Fruit fly (Drosophila melanogaster) whole organism, embryonic: Measurements from ENCODE around the gene CG9302.

Experiments
- Abd-B ChIP-seq: fragments of 200-800 bp; sonication (Bioruptor generic); optimal IDR thresholded peaks from 2 replicates; lab custom pipeline; 2018; ENCODE audit warnings: missing biosample characterization, mild to moderate bottlenecking, missing genetic modification characterization, moderate library complexity
- Adf1 ChIP-seq: fragments of 200-800 bp; sonication (Bioruptor generic); IDR thresholded peaks from 2 replicates; pipeline ENCODE4 v1.3.6; 2022; ENCODE audit warnings: missing biosample characterization, missing genetic modification characterization
- Antp ChIP-seq: fragments of 200-800 bp; sonication (Bioruptor generic); optimal IDR thresholded peaks from 3 replicates; lab custom pipeline; 2016; ENCODE audit warnings: missing biosample characterization, missing genetic modification characterization
- CG10959 ChIP-seq: fragments of 200-800 bp; sonication (Bioruptor generic); IDR thresholded peaks from 2 replicates; pipeline ENCODE4 v1.3.6; 2022; ENCODE audit warnings: missing biosample characterization, missing genetic modification characterization
- CG12769 ChIP-seq: fragments of 200-800 bp; sonication (Bioruptor generic); optimal IDR thresholded peaks from 2 replicates; lab custom pipeline; 2019; ENCODE audit warnings: missing biosample characterization, mild to moderate bottlenecking, missing genetic modification characterization, moderate library complexity
- CG14667 ChIP-seq: fragments of 200-800 bp; sonication (Bioruptor generic); IDR thresholded peaks from 2 replicates; pipeline ENCODE4 v1.3.6; 2022; ENCODE audit warnings: missing biosample characterization, missing genetic modification characterization
- CG15011 ChIP-seq: fragments of 200-800 bp; sonication (Bioruptor generic); optimal IDR thresholded peaks from 3 replicates; lab custom pipeline; 2018; ENCODE audit warnings: missing biosample characterization, mild to moderate bottlenecking, missing genetic modification characterization
- CG15479 ChIP-seq: fragments of 200-800 bp; sonication (Bioruptor generic); optimal IDR thresholded peaks from 3 replicates; lab custom pipeline; 2019; ENCODE audit warnings: missing biosample characterization, mild to moderate bottlenecking, missing genetic modification characterization, moderate library complexity
- CG15601 ChIP-seq: fragments of 200-800 bp; sonication (Bioruptor generic); optimal IDR thresholded peaks from 3 replicates; lab custom pipeline; 2019; ENCODE audit warnings: missing biosample characterization, mild to moderate bottlenecking, missing genetic modification characterization, moderate library complexity
- CG16863 ChIP-seq: fragments of 200-800 bp; sonication (Bioruptor generic); optimal IDR thresholded peaks from 3 replicates; lab custom pipeline; 2016; ENCODE audit warnings: missing biosample characterization, missing genetic modification characterization
- CG17385 ChIP-seq: fragments of 200-800 bp; sonication (Bioruptor generic); optimal IDR thresholded peaks from 3 replicates; lab custom pipeline; 2018; ENCODE audit warnings: missing biosample characterization, mild to moderate bottlenecking, missing genetic modification characterization
- CG1792 ChIP-seq: fragments of 200-800 bp; sonication (Bioruptor generic); optimal IDR thresholded peaks from 2 replicates; lab custom pipeline; 2016; ENCODE audit warnings: missing biosample characterization, missing genetic modification characterization
- CG2199 ChIP-seq: fragments of 200-800 bp; sonication (Bioruptor generic); IDR thresholded peaks from 3 replicates; pipeline ENCODE4 v1.3.6; 2022; ENCODE audit warnings: missing biosample characterization, missing genetic modification characterization
- CG2889 ChIP-seq: fragments of 200-800 bp; sonication (Bioruptor generic); IDR thresholded peaks from 3 replicates; pipeline ENCODE4 v1.3.6; 2022; ENCODE audit warnings: missing biosample characterization, missing genetic modification characterization
- CG3163 ChIP-seq: fragments of 200-800 bp; sonication (Bioruptor generic); optimal IDR thresholded peaks from 3 replicates; lab custom pipeline; 2016; ENCODE audit warnings: missing biosample characterization, missing genetic modification characterization
- CG34224 ChIP-seq: fragments of 200-800 bp; sonication (Bioruptor generic); IDR thresholded peaks from 3 replicates; pipeline ENCODE4 v1.3.6; 2022; ENCODE audit warnings: missing biosample characterization, missing genetic modification characterization; ENCODE audit not compliant: partially characterized antibody
- CG34422 ChIP-seq: fragments of 200-800 bp; sonication (Bioruptor generic); IDR thresholded peaks from 3 replicates; pipeline ENCODE4 v1.3.6; 2022; ENCODE audit warnings: missing biosample characterization, missing genetic modification characterization
- CG4328 ChIP-seq: fragments of 200-800 bp; sonication (Bioruptor generic); optimal IDR thresholded peaks from 3 replicates; lab custom pipeline; 2017; ENCODE audit warnings: missing biosample characterization, missing genetic modification reagents, missing genetic modification characterization
- CG5245 ChIP-seq: fragments of 200-800 bp; sonication (Bioruptor generic); optimal IDR thresholded peaks from 3 replicates; lab custom pipeline; 2016; ENCODE audit warnings: missing biosample characterization, missing genetic modification characterization
- CG6689 ChIP-seq: fragments of 200-800 bp; sonication (Bioruptor generic); IDR thresholded peaks from 2 replicates; pipeline ENCODE4 v1.3.6; 2022; ENCODE audit warnings: missing biosample characterization, missing genetic modification characterization
- CG6791 ChIP-seq: fragments of 200-800 bp; sonication (Bioruptor generic); IDR thresholded peaks from 3 replicates; pipeline ENCODE4 v1.3.6; 2022; ENCODE audit warnings: missing biosample characterization, missing genetic modification characterization; ENCODE audit not compliant: partially characterized antibody
- CG6854 ChIP-seq: fragments of 200-800 bp; sonication (Bioruptor generic); optimal IDR thresholded peaks from 3 replicates; lab custom pipeline; 2017; ENCODE audit warnings: missing biosample characterization, mild to moderate bottlenecking, missing genetic modification characterization
- CG7745 ChIP-seq: fragments of 200-800 bp; sonication (Bioruptor generic); optimal IDR thresholded peaks from 2 replicates; lab custom pipeline; 2018; ENCODE audit warnings: missing biosample characterization, mild to moderate bottlenecking, missing genetic modification characterization, moderate library complexity
- Ets97D ChIP-seq: fragments of 200-800 bp; sonication (Bioruptor generic); optimal IDR thresholded peaks from 3 replicates; lab custom pipeline; 2016; ENCODE audit warnings: missing biosample characterization, missing genetic modification characterization
- H15 ChIP-seq: fragments of 200-800 bp; sonication (Bioruptor generic); IDR thresholded peaks from 3 replicates; pipeline ENCODE4 v1.3.6; 2022; ENCODE audit warnings: missing biosample characterization, missing genetic modification characterization
- MTF-1 ChIP-seq: fragments of 200-800 bp; sonication (Bioruptor generic); optimal IDR thresholded peaks from 2 replicates; lab custom pipeline; 2018; ENCODE audit warnings: missing biosample characterization, mild to moderate bottlenecking, missing genetic modification characterization, borderline replicate concordance
- Nf-YB ChIP-seq: fragments of 200-800 bp; sonication (Bioruptor generic); optimal IDR thresholded peaks from 3 replicates; lab custom pipeline; 2019; ENCODE audit warnings: missing biosample characterization, mild to moderate bottlenecking, missing genetic modification characterization, moderate library complexity
- Rfx ChIP-seq: fragments of 200-800 bp; sonication (Bioruptor generic); IDR thresholded peaks from 2 replicates; pipeline ENCODE4 v1.3.6; 2022; ENCODE audit warnings: missing biosample characterization, missing genetic modification characterization
- Scr ChIP-seq: fragments of 200-800 bp; sonication (Bioruptor generic); IDR thresholded peaks from 2 replicates; pipeline ENCODE4 v1.3.6; 2022; ENCODE audit warnings: missing biosample characterization, missing genetic modification characterization; ENCODE audit not compliant: partially characterized antibody
- Usf ChIP-seq: fragments of 200-800 bp; sonication (Bioruptor generic); optimal IDR thresholded peaks from 2 replicates; lab custom pipeline; 2017; ENCODE audit warnings: missing genotype, missing biosample characterization, missing genetic modification characterization
- aop ChIP-seq: fragments of 200-800 bp; sonication (Bioruptor generic); IDR thresholded peaks from 2 replicates; pipeline ENCODE4 v1.3.6; 2022; ENCODE audit warnings: missing biosample characterization, missing genetic modification characterization
- az2 ChIP-seq: fragments of 200-800 bp; sonication (Bioruptor generic); optimal IDR thresholded peaks from 3 replicates; lab custom pipeline; 2016; ENCODE audit warnings: missing biosample characterization, missing genetic modification characterization
- crol ChIP-seq: fragments of 200-800 bp; sonication (Bioruptor generic); IDR thresholded peaks from 2 replicates; pipeline ENCODE4 v1.3.6; 2022; ENCODE audit warnings: missing biosample characterization, missing genetic modification characterization
- dati ChIP-seq: fragments of 200-800 bp; sonication (Bioruptor generic); IDR thresholded peaks from 2 replicates; pipeline ENCODE4 v1.3.6; 2022; ENCODE audit warnings: missing biosample characterization, missing genetic modification characterization
- dimm ChIP-seq: fragments of 200-800 bp; sonication (Bioruptor generic); IDR thresholded peaks from 2 replicates; pipeline ENCODE4 v1.3.6; 2022; ENCODE audit warnings: missing biosample characterization, missing genetic modification characterization
- grau ChIP-seq: fragments of 200-800 bp; optimal IDR thresholded peaks from 3 replicates; lab custom pipeline; 2019; ENCODE audit warnings: missing biosample characterization, mild to moderate bottlenecking, missing genetic modification characterization, moderate library complexity
- hbn ChIP-seq: fragments of 200-800 bp; sonication (Bioruptor generic); IDR thresholded peaks from 2 replicates; pipeline ENCODE4 v1.3.6; 2022; ENCODE audit warnings: missing biosample characterization, missing genetic modification characterization; ENCODE audit not compliant: partially characterized antibody
- ind ChIP-seq: fragments of 200-800 bp; sonication (Bioruptor generic); optimal IDR thresholded peaks from 3 replicates; lab custom pipeline; 2016; ENCODE audit warnings: missing biosample characterization, missing genetic modification characterization
- jigr1 ChIP-seq: fragments of 200-800 bp; sonication (Bioruptor generic); IDR thresholded peaks from 3 replicates; pipeline ENCODE4 v1.3.6; 2022; ENCODE audit warnings: missing biosample characterization, missing genetic modification characterization
- lilli ChIP-seq: fragments of 200-800 bp; sonication (Bioruptor generic); optimal IDR thresholded peaks from 3 replicates; lab custom pipeline; 2016; ENCODE audit warnings: missing biosample characterization, missing genetic modification characterization
- mld ChIP-seq: fragments of 200-800 bp; sonication (Bioruptor generic); IDR thresholded peaks from 3 replicates; pipeline ENCODE4 v1.3.6; 2022; ENCODE audit warnings: missing biosample characterization, missing genetic modification characterization; ENCODE audit not compliant: partially characterized antibody
- oc ChIP-seq: fragments of 200-800 bp; sonication (Bioruptor generic); optimal IDR thresholded peaks from 2 replicates; lab custom pipeline; 2018; ENCODE audit warnings: missing biosample characterization, mild to moderate bottlenecking, missing genetic modification characterization, moderate library complexity
- odd ChIP-seq: fragments of 200-800 bp; sonication (Bioruptor generic); optimal IDR thresholded peaks from 2 replicates; lab custom pipeline; 2017; ENCODE audit warnings: missing biosample characterization, mild to moderate bottlenecking, missing genetic modification characterization
- p53 ChIP-seq: fragments of 200-800 bp; sonication (Bioruptor generic); optimal IDR thresholded peaks from 2 replicates; lab custom pipeline; 2016; ENCODE audit warnings: missing biosample characterization, missing genetic modification characterization
- salm ChIP-seq: fragments of 200-800 bp; sonication (Bioruptor generic); optimal IDR thresholded peaks from 2 replicates; lab custom pipeline; 2018; ENCODE audit warnings: missing biosample characterization, mild to moderate bottlenecking, missing genetic modification characterization
- sens ChIP-seq: fragments of 200-800 bp; sonication (Bioruptor generic); peaks from one replicate; lab custom pipeline; 2016; ENCODE audit warnings: missing biosample characterization, missing genetic modification characterization
- ssp ChIP-seq: fragments of 200-800 bp; sonication (Bioruptor generic); IDR thresholded peaks from 2 replicates; pipeline ENCODE4 v1.3.6; 2022; ENCODE audit warnings: missing biosample characterization, missing genetic modification characterization
- stwl ChIP-seq: fragments of 200-800 bp; sonication (Bioruptor generic); optimal IDR thresholded peaks from 3 replicates; lab custom pipeline; 2018; ENCODE audit warnings: missing biosample characterization, mild to moderate bottlenecking, missing genetic modification characterization, moderate library complexity
- tll ChIP-seq, 2 experiments: fragments of 200-800 bp in 1 of 2; fragments of >200 bp in 1 of 2; sonication (Bioruptor generic) in 1 of 2; optimal IDR thresholded peaks; 2 replicates each; lab custom pipeline; 2017 to 2019; ENCODE audit warnings: missing biosample characterization in 2 of 2, missing genetic modification characterization in 2 of 2, mild to moderate bottlenecking in 1 of 2, moderate library complexity in 1 of 2
- tup ChIP-seq: fragments of 200-800 bp; sonication (Bioruptor generic); optimal IDR thresholded peaks from 2 replicates; lab custom pipeline; 2016; ENCODE audit warnings: missing biosample characterization, mild to moderate bottlenecking, missing genetic modification characterization, moderate library complexity
- usp ChIP-seq: fragments of >200 bp; optimal IDR thresholded peaks from 2 replicates; lab custom pipeline; 2017; ENCODE audit warnings: missing biosample characterization, missing genetic modification characterization

Gene CG9302

DNA sequence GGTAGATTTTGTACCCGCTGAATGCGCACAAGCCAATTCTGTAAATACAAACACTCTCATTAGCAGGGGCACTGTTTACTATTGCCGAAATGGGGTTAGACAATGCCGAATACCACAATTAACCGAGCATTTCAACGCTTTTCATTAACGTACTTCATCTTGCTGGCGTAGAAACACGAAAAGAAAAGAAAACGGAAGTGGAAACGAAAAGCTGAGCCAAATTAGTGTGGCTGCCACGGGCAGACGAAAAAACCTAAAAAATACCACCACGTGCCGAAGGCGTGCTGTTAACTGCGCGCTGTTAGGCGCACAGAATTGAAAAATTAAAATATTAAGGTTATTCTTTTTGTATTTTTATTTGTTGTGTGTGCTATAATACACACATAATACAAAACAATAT, 16.6 kb upstream of the CG9302 start, which contains the start of gene RpL24 (continued):
- no peak for TF ChIP-seq usp (GFP tag; lab: Kevin White, UChicago)
- TF ChIP-seq p53 (GFP tag; lab: Kevin White, UChicago) = peak; percentile 88
- TF ChIP-seq Adf1 (GFP tag; lab: Robert Waterston, UW) = peak; percentile 63
- TF ChIP-seq oc (tag; lab: Kevin White, UChicago) = peak; percentile 68
- TF ChIP-seq CG15011 (GFP tag; lab: Kevin White, UChicago) = peak; percentile 90
- TF ChIP-seq Usf (GFP tag; lab: Kevin White, UChicago) = peak; percentile 80
- TF ChIP-seq tll (GFP tag; optimal IDR thresholded peaks at IDR 0.05; lab: Kevin White, UChicago) = peak in 1 of 2 experiments; percentile 17
- peak; percentile 97 for TF ChIP-seq MTF-1 (GFP tag; lab: Kevin White, UChicago)
- TF ChIP-seq CG10959 (GFP tag; lab: Robert Waterston, UW) = peak; percentile 73
- TF ChIP-seq CG34224 (GFP tag; lab: Robert Waterston, UW) = no peak
- no peak for TF ChIP-seq hbn (GFP tag; lab: Robert Waterston, UW)
- peak; percentile 99 for TF ChIP-seq Ets97D
- peak; percentile 74 for TF ChIP-seq tup (GFP tag; lab: Kevin White, UChicago)
- TF ChIP-seq H15 (GFP tag; lab: Robert Waterston, UW) = peak; percentile 87
- TF ChIP-seq CG2889 (GFP tag; lab: Robert Waterston, UW) = peak; percentile 53; the same call in 1 of the 3 replicates
- TF ChIP-seq CG17385 (GFP tag; lab: Kevin White, UChicago) = peak; percentile 91
- TF ChIP-seq grau = peak; percentile 81
- TF ChIP-seq Abd-B (GFP tag; lab: Kevin White, UChicago) = no peak
- TF ChIP-seq aop (GFP tag; lab: Robert Waterston, UW) = peak; percentile 86
- TF ChIP-seq az2 (GFP tag; lab: Kevin White, UChicago) = peak; percentile 82
- TF ChIP-seq Rfx (GFP tag; lab: Robert Waterston, UW) = peak; percentile 94
- TF ChIP-seq CG4328 (GFP tag; lab: Kevin White, UChicago) = peak; percentile 95
- TF ChIP-seq crol (GFP tag; lab: Robert Waterston, UW) = peak; percentile 50
- TF ChIP-seq CG6689 (GFP tag; lab: Robert Waterston, UW) = peak; percentile 72
- TF ChIP-seq Nf-YB (GFP tag; lab: Kevin White, UChicago) = peak; percentile 77
- TF ChIP-seq CG14667 (GFP tag; lab: Robert Waterston, UW) = peak; percentile 24; the same call in 1 of the 2 replicates
- TF ChIP-seq ssp (GFP tag; lab: Robert Waterston, UW) = peak; percentile 31; the same call in 1 of the 2 replicates
- TF ChIP-seq CG3163 (GFP tag; lab: Kevin White, UChicago) = peak; percentile 82
- no peak for TF ChIP-seq mld (GFP tag; lab: Robert Waterston, UW)
- TF ChIP-seq Scr (GFP tag; lab: Robert Waterston, UW) = no peak; the same call in 1 of the 2 replicates
- peak; percentile 88 for TF ChIP-seq lilli
- peak; percentile 79 for TF ChIP-seq stwl (tag; lab: Kevin White, UChicago)
- TF ChIP-seq CG6854 (GFP tag; lab: Kevin White, UChicago) = peak; percentile 95
- TF ChIP-seq CG7745 (tag; lab: Kevin White, UChicago) = peak; percentile 40
- peak; percentile 67 for TF ChIP-seq ind (GFP tag; lab: Kevin White, UChicago)
- TF ChIP-seq CG15601 (tag; lab: Kevin White, UChicago) = peak; percentile 84
- no peak for TF ChIP-seq CG2199 (GFP tag; lab: Robert Waterston, UW)
- TF ChIP-seq sens = peak; percentile 97
- peak; percentile 17 for TF ChIP-seq CG15479
- TF ChIP-seq, all 482 proteins: peak for 413

- TF ChIP-seq CG16863 (peak; percentile 87), dati (GFP tag; lab: Robert Waterston, UW) (peak; percentile 88), dimm (peak; percentile 76), CG5245 (GFP tag; lab: Kevin White, UChicago) (peak; percentile 95), CG1792 (GFP tag; lab: Kevin White, UChicago) (peak; percentile 59), odd (GFP tag; lab: Kevin White, UChicago) (peak; percentile 85), CG12769 (tag; lab: Kevin White, UChicago) (no peak), jigr1 (GFP tag; lab: Robert Waterston, UW) (peak; percentile 94), Antp (GFP tag; lab: Kevin White, UChicago) (peak; percentile 83), salm (peak; percentile 91), CG34422 (GFP tag; lab: Robert Waterston, UW) (peak; percentile 98), CG6791 (peak; percentile 42; the same call in 2 of the 3 replicates)
Measured at dm6 chr2L:13387255-13387654, 8.9 kb upstream of the CG9302 start, which contains the start of the genes Ing5 and CG7099. TSS of gene Ing5 (minus strand) at chr2L:13387312. TSS of gene CG7099 (plus strand) at chr2L:13387571.
